Worm (Caenorhabditis elegans) whole organism, young adult: ENCODE data around the gene C07H4.1.
A peak's percentile ranks its signal among the peaks of the same experiment; 100 is the strongest.

Experiments
- B0035.1 ChIP-seq: sonication (generic microtip); optimal IDR thresholded peaks from 2 replicates; lab custom pipeline; 2016; ENCODE audit warnings: missing genetic modification characterization, mild to moderate bottlenecking, missing compliant biosample characterization, missing genotype, missing genetic modification reagents
- B0261.1 ChIP-seq: sonication (generic microtip); optimal IDR thresholded peaks from 2 replicates; lab custom pipeline; 2016; ENCODE audit warnings: mild to moderate bottlenecking, missing genetic modification characterization, moderate library complexity, missing compliant biosample characterization
- C17E4.6 ChIP-seq: fragments of 200-800 bp; sonication (Bioruptor generic); IDR thresholded peaks from 2 replicates; pipeline ENCODE4 v1.3.6; 2022; ENCODE audit warnings: missing genetic modification reagents, missing genetic modification characterization, missing compliant biosample characterization
- F10E7.11 ChIP-seq: sonication (generic microtip); optimal IDR thresholded peaks from 2 replicates; lab custom pipeline; 2017; ENCODE audit warnings: mild to moderate bottlenecking, missing genetic modification characterization, moderate library complexity, missing compliant biosample characterization
- F49E8.2 ChIP-seq: sonication (generic microtip); optimal IDR thresholded peaks from 3 replicates; lab custom pipeline; 2017; ENCODE audit warnings: missing genetic modification characterization, mild to moderate bottlenecking, missing compliant biosample characterization, antibody characterized with exemption, moderate library complexity; ENCODE audit not compliant: insufficient read depth
- F57C9.4 ChIP-seq: sonication (generic microtip); optimal IDR thresholded peaks from 2 replicates; lab custom pipeline; 2017; ENCODE audit warnings: mild to moderate bottlenecking, missing genetic modification characterization, missing compliant biosample characterization
- K11D2.4 ChIP-seq: fragments of 200-800 bp; sonication (Bioruptor generic); IDR thresholded peaks from 2 replicates; pipeline ENCODE4 v1.3.6; 2022; ENCODE audit warnings: missing genetic modification reagents, missing genetic modification characterization, missing compliant biosample characterization
- Y56A3A.18 ChIP-seq: fragments of 200-800 bp; sonication (Bioruptor generic); IDR thresholded peaks from 2 replicates; pipeline ENCODE4 v1.3.6; 2022; ENCODE audit warnings: missing genetic modification reagents, missing genetic modification characterization, missing compliant biosample characterization
- Y79H2A.3 ChIP-seq: fragments of 200-800 bp; sonication (Bioruptor generic); conservative IDR thresholded peaks from 2 replicates; pipeline ENCODE4 v1.3.6; 2022; ENCODE audit warnings: missing genetic modification reagents, missing genetic modification characterization, missing compliant biosample characterization
- akir-1 ChIP-seq: fragments of 200-800 bp; sonication (Bioruptor generic); optimal IDR thresholded peaks from 2 replicates; lab custom pipeline; 2018; ENCODE audit warnings: mild to moderate bottlenecking, missing genetic modification characterization, moderate library complexity, missing compliant biosample characterization
- ama-1 ChIP-seq, 3 experiments: fragments of 150-350 bp in 1 of 3; sonication (generic microtip) in 2 of 3; optimal IDR thresholded peaks; 2 replicates each; lab custom pipeline; 2014 to 2018; ENCODE audit warnings: missing biosample characterization in 2 of 3, missing genetic modification characterization in 2 of 3, missing genetic modification reagents in 2 of 3
- aptf-2 ChIP-seq: fragments of 200-800 bp; sonication (Bioruptor generic); conservative IDR thresholded peaks from 2 replicates; pipeline ENCODE4 v1.3.6; 2022; ENCODE audit warnings: missing genetic modification reagents, missing genetic modification characterization, missing compliant biosample characterization
- aptf-3 ChIP-seq: fragments of 200-800 bp; sonication (Bioruptor generic); IDR thresholded peaks from 2 replicates; pipeline ENCODE4 v1.3.6; 2022; ENCODE audit warnings: missing genetic modification characterization, missing compliant biosample characterization
- attf-6 ChIP-seq: fragments of 200-800 bp; sonication (Bioruptor generic); IDR thresholded peaks from 2 replicates; pipeline ENCODE4 v1.3.6; 2022; ENCODE audit warnings: missing genetic modification reagents, missing genetic modification characterization, missing compliant biosample characterization
- bed-1 ChIP-seq: fragments of 200-800 bp; sonication (Bioruptor generic); IDR thresholded peaks from 2 replicates; pipeline ENCODE4 v1.3.6; 2022; ENCODE audit warnings: missing genetic modification reagents, missing genetic modification characterization, missing compliant biosample characterization
- ceh-27 ChIP-seq: fragments of 200-800 bp; sonication (Bioruptor generic); optimal IDR thresholded peaks from 2 replicates; lab custom pipeline; 2018; ENCODE audit warnings: mild to moderate bottlenecking, missing genetic modification characterization, moderate library complexity, missing compliant biosample characterization
- ceh-91 ChIP-seq: fragments of 200-800 bp; sonication (Bioruptor generic); IDR thresholded peaks from 2 replicates; pipeline ENCODE4 v1.3.6; 2022; ENCODE audit warnings: missing genetic modification reagents, missing genetic modification characterization, missing compliant biosample characterization
- fkh-3 ChIP-seq: sonication (generic microtip); optimal IDR thresholded peaks from 2 replicates; lab custom pipeline; 2016; ENCODE audit warnings: mild to moderate bottlenecking, missing genetic modification characterization, missing compliant biosample characterization
- hmg-1.2 ChIP-seq: fragments of 200-800 bp; sonication (Bioruptor generic); IDR thresholded peaks from 2 replicates; pipeline ENCODE4 v1.3.6; 2022; ENCODE audit warnings: missing genetic modification reagents, missing genetic modification characterization, missing compliant biosample characterization
- hmg-20 ChIP-seq: fragments of 200-800 bp; sonication (Bioruptor generic); IDR thresholded peaks from 2 replicates; pipeline ENCODE4 v1.3.6; 2022; ENCODE audit warnings: missing genetic modification reagents, missing genetic modification characterization, missing compliant biosample characterization
- hrde-1 ChIP-seq: sonication (generic microtip); optimal IDR thresholded peaks from 2 replicates; lab custom pipeline; 2016; ENCODE audit warnings: missing genetic modification characterization, mild to moderate bottlenecking, missing compliant biosample characterization, moderate library complexity, missing genotype, missing genetic modification reagents, borderline replicate concordance
- lag-1 ChIP-seq: fragments of 200-800 bp; sonication (Bioruptor generic); IDR thresholded peaks from 2 replicates; pipeline ENCODE4 v1.3.6; 2022; ENCODE audit warnings: missing genetic modification reagents, missing genetic modification characterization, missing compliant biosample characterization
- let-607 ChIP-seq, 2 experiments: fragments of 200-800 bp in 1 of 2; sonication (Bioruptor generic) in 1 of 2; sonication (generic microtip) in 1 of 2; optimal IDR thresholded peaks; 2 replicates each; lab custom pipeline; 2016 to 2018; ENCODE audit warnings: mild to moderate bottlenecking in 2 of 2, missing compliant biosample characterization in 2 of 2, missing genetic modification characterization in 2 of 2, moderate library complexity in 2 of 2, missing genotype in 1 of 2
- lin-26 ChIP-seq: fragments of 200-800 bp; sonication (Bioruptor generic); IDR thresholded peaks from 2 replicates; pipeline ENCODE4 v1.3.6; 2022; ENCODE audit warnings: missing genetic modification reagents, missing genetic modification characterization, missing compliant biosample characterization
- lin-40 ChIP-seq: sonication (generic microtip); optimal IDR thresholded peaks from 2 replicates; lab custom pipeline; 2016; ENCODE audit warnings: missing genetic modification characterization, mild to moderate bottlenecking, missing compliant biosample characterization, missing genotype, missing genetic modification reagents
- lin-54 ChIP-seq: fragments of 200-800 bp; sonication (Bioruptor generic); optimal IDR thresholded peaks from 2 replicates; lab custom pipeline; 2018; ENCODE audit warnings: mild to moderate bottlenecking, missing genetic modification characterization, missing compliant biosample characterization
- lsl-1 ChIP-seq: fragments of 200-800 bp; sonication (Bioruptor generic); optimal IDR thresholded peaks from 2 replicates; lab custom pipeline; 2018; ENCODE audit warnings: mild to moderate bottlenecking, missing genetic modification characterization, moderate library complexity, missing compliant biosample characterization
- lsy-27 ChIP-seq: sonication (generic microtip); optimal IDR thresholded peaks from 2 replicates; lab custom pipeline; 2017; ENCODE audit warnings: missing genetic modification characterization, mild to moderate bottlenecking, missing compliant biosample characterization, antibody characterized with exemption, missing genotype, borderline replicate concordance; ENCODE audit not compliant: insufficient read depth
- madf-10 ChIP-seq: sonication (generic microtip); optimal IDR thresholded peaks from 2 replicates; lab custom pipeline; 2016; ENCODE audit warnings: mild to moderate bottlenecking, missing genetic modification characterization, missing compliant biosample characterization
- madf-3 ChIP-seq: fragments of 200-800 bp; sonication (Bioruptor generic); IDR thresholded peaks from 2 replicates; pipeline ENCODE4 v1.3.6; 2022; ENCODE audit warnings: missing genetic modification reagents, missing genetic modification characterization, missing compliant biosample characterization
- mcd-1 ChIP-seq: fragments of 200-800 bp; sonication (Bioruptor generic); IDR thresholded peaks from 2 replicates; pipeline ENCODE4 v1.3.6; 2022; ENCODE audit warnings: missing genetic modification reagents, missing genetic modification characterization, missing compliant biosample characterization
- mes-4 ChIP-seq: sonication (generic microtip); optimal IDR thresholded peaks from 2 replicates; lab custom pipeline; 2016; ENCODE audit warnings: missing genotype, missing genetic modification characterization, missing compliant biosample characterization
- nfya-1 ChIP-seq: sonication (generic microtip); optimal IDR thresholded peaks from 2 replicates; lab custom pipeline; 2017; ENCODE audit warnings: antibody characterized with exemption, missing compliant biosample characterization, missing genetic modification characterization, borderline replicate concordance; ENCODE audit not compliant: insufficient read depth
- nfya-2 ChIP-seq: fragments of 200-800 bp; sonication (Bioruptor generic); IDR thresholded peaks from 2 replicates; pipeline ENCODE4 v1.3.6; 2022; ENCODE audit warnings: missing genetic modification reagents, missing genetic modification characterization, missing compliant biosample characterization
- nfyb-1 ChIP-seq: fragments of 200-800 bp; sonication (Bioruptor generic); IDR thresholded peaks from 2 replicates; pipeline ENCODE4 v1.3.6; 2022; ENCODE audit warnings: missing genetic modification reagents, missing genetic modification characterization, missing compliant biosample characterization
- nhr-27 ChIP-seq: fragments of 200-800 bp; sonication (Bioruptor generic); optimal IDR thresholded peaks from 2 replicates; lab custom pipeline; 2018; ENCODE audit warnings: mild to moderate bottlenecking, missing genetic modification characterization, moderate library complexity, missing compliant biosample characterization
- nhr-80 ChIP-seq: sonication (generic microtip); optimal IDR thresholded peaks from 2 replicates; lab custom pipeline; 2016; ENCODE audit warnings: missing genetic modification characterization, missing compliant biosample characterization
- rec-8 ChIP-seq, 2 experiments: sonication (generic microtip); optimal IDR thresholded peaks; 2 replicates each; lab custom pipeline; 2016; ENCODE audit warnings: mild to moderate bottlenecking in 2 of 2, missing genetic modification characterization in 2 of 2, missing genetic modification reagents in 2 of 2, missing genotype in 2 of 2, missing biosample characterization in 1 of 2, missing compliant biosample characterization in 1 of 2, moderate library complexity in 1 of 2
- snpc-1.3 ChIP-seq: sonication (generic microtip); optimal IDR thresholded peaks from 2 replicates; lab custom pipeline; 2017; ENCODE audit warnings: missing genetic modification characterization, mild to moderate bottlenecking, missing compliant biosample characterization, antibody characterized with exemption, moderate library complexity, missing genotype, missing genetic modification reagents; ENCODE audit not compliant: insufficient read depth
- somi-1 ChIP-seq: fragments of 200-800 bp; sonication (Bioruptor generic); optimal IDR thresholded peaks from 2 replicates; lab custom pipeline; 2018; ENCODE audit warnings: mild to moderate bottlenecking, missing genetic modification characterization, missing compliant biosample characterization
- sptf-2 ChIP-seq: fragments of 200-800 bp; sonication (Bioruptor generic); optimal IDR thresholded peaks from 2 replicates; lab custom pipeline; 2018; ENCODE audit warnings: mild to moderate bottlenecking, missing genetic modification characterization, missing compliant biosample characterization
- tbx-9 ChIP-seq: sonication (generic microtip); optimal IDR thresholded peaks from 2 replicates; lab custom pipeline; 2016; ENCODE audit warnings: borderline replicate concordance, missing genetic modification characterization, inconsistent platforms, missing compliant biosample characterization
- unc-130 ChIP-seq: sonication (generic microtip); optimal IDR thresholded peaks from 2 replicates; lab custom pipeline; 2016; ENCODE audit warnings: missing genetic modification reagents, missing genetic modification characterization, missing compliant biosample characterization
- zfh-2 ChIP-seq: fragments of 200-800 bp; sonication (Bioruptor generic); conservative IDR thresholded peaks from 2 replicates; pipeline ENCODE4 v1.3.6; 2022; ENCODE audit warnings: missing genetic modification reagents, missing genetic modification characterization, missing compliant biosample characterization
- zim-3 ChIP-seq: sonication (generic microtip); optimal IDR thresholded peaks from 2 replicates; lab custom pipeline; 2017; ENCODE audit warnings: mild to moderate bottlenecking, missing genetic modification characterization, moderate library complexity, missing compliant biosample characterization
- ztf-22 ChIP-seq: fragments of 200-800 bp; sonication (Bioruptor generic); optimal IDR thresholded peaks from 2 replicates; lab custom pipeline; 2018; ENCODE audit warnings: mild to moderate bottlenecking, missing genetic modification characterization, moderate library complexity, missing compliant biosample characterization
- ztf-25 ChIP-seq: fragments of 200-800 bp; sonication (Bioruptor generic); IDR thresholded peaks from 2 replicates; pipeline ENCODE4 v1.3.6; 2022; ENCODE audit warnings: missing genetic modification reagents, missing genetic modification characterization, missing compliant biosample characterization

C07H4.1 gene

ce11 chrII:9112851-9113250 lies 19.4 kb upstream of the C07H4.1 start, which contains the start of gene jun-1 (continued):
- TF ChIP-seq hrde-1 (tag; lab: Kevin White, UChicago) (no peak), nhr-27 (no peak), Y56A3A.18 (GFP tag; lab: Robert Waterston, UW) (no peak), bed-1 (GFP tag; lab: Robert Waterston, UW) (no peak), lag-1 (GFP tag; lab: Robert Waterston, UW) (no peak), C17E4.6 (GFP tag; lab: Robert Waterston, UW) (no peak), hmg-20 (GFP tag; lab: Robert Waterston, UW) (no peak), snpc-1.3 (tag; lab: Kevin White, UChicago) (no peak), unc-130 (GFP tag; lab: Kevin White, UChicago) (no peak), fkh-3 (tag; lab: Kevin White, UChicago) (no peak), mcd-1 (GFP tag; lab: Robert Waterston, UW) (no peak; the same call in 1 of the 2 replicates), tbx-9 (no peak), aptf-3 (no peak), ztf-22 (GFP tag; lab: Kevin White, UChicago) (no peak), nhr-80 (tag; lab: Kevin White, UChicago) (peak; percentile 41), lin-54 (GFP tag; lab: Kevin White, UChicago) (peak; percentile 28), akir-1 (GFP tag; lab: Kevin White, UChicago) (no peak), hmg-1.2 (peak; percentile 81), let-607 (tag; optimal IDR thresholded peaks at IDR 0.05; lab: Kevin White, UChicago) (no peak), lsl-1 (GFP tag; lab: Kevin White, UChicago) (no peak), nfya-2 (GFP tag; lab: Robert Waterston, UW) (no peak), ztf-25 (GFP tag; lab: Robert Waterston, UW) (no peak), lin-26 (no peak), zfh-2 (peak; percentile 94), lin-40 (tag; lab: Kevin White, UChicago) (peak; percentile 89), somi-1 (GFP tag; lab: Kevin White, UChicago) (peak; percentile 76), Y79H2A.3 (GFP tag; lab: Robert Waterston, UW) (no peak), nfyb-1 (GFP tag; lab: Robert Waterston, UW) (no peak), madf-10 (tag; lab: Kevin White, UChicago) (peak; percentile 41), B0035.1 (no peak), B0261.1 (tag; lab: Kevin White, UChicago) (no peak), ceh-91 (GFP tag; lab: Robert Waterston, UW) (no peak), attf-6 (GFP tag; lab: Robert Waterston, UW) (no peak), K11D2.4 (GFP tag; lab: Robert Waterston, UW) (peak; percentile 59), F10E7.11 (tag; lab: Kevin White, UChicago) (no peak), F49E8.2 (no peak), F57C9.4 (no peak), nfya-1 (tag; lab: Kevin White, UChicago) (no peak), madf-3 (GFP tag; lab: Robert Waterston, UW) (no peak), aptf-2 (GFP tag; lab: Robert Waterston, UW) (no peak), ama-1 (optimal IDR thresholded peaks at IDR 0.05; lab: Kevin White, UChicago) (no peak), ama-1 (GFP tag; optimal IDR thresholded peaks at IDR 0.05; lab: Kevin White, UChicago) (no peak), sptf-2 (no peak), lsy-27 (tag; lab: Kevin White, UChicago) (no peak), mes-4 (tag; lab: Kevin White, UChicago) (no peak), ceh-27 (GFP tag; lab: Kevin White, UChicago) (peak; percentile 71), rec-8 (tag; optimal IDR thresholded peaks at IDR 0.05; lab: Kevin White, UChicago) (no peak), zim-3 (tag; lab: Kevin White, UChicago) (no peak)
